Worm (Caenorhabditis elegans): ENCODE data around the gene math-6.

DNA sequence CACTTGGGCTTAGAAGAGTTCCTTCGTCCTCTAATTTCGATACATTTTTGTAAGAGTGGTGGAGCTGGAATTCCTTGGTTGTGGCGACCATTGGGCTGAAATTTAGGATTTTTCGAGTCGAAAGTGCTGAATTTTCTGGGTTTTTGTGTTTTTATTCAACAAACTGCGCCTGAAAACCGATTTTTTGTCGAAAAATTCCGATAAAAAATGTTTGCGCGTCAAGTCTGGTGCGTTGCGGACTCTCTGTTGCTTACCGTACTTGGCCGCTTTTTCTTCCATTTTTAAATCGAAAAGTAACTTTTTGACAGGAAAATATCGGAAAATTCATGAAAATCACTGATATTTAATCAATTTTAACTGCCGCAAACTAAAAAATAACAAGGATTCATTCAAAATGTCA is 33.3 kb upstream of the math-6 start, which contains the start of gene bath-4:
- TF ChIP-seq nhr-11 (tag; optimal IDR thresholded peaks at IDR 0.05) (no peak), mab-5 (tag; optimal IDR thresholded peaks at IDR 0.05) (no peak), ZK546.5 (tag; optimal IDR thresholded peaks at IDR 0.05) (no peak), unc-62 (GFP tag; optimal IDR thresholded peaks at IDR 0.05) (no peak)
